Worm (Caenorhabditis elegans): ENCODE results near the gene T21C12.8.

The T21C12.8 gene

DNA sequence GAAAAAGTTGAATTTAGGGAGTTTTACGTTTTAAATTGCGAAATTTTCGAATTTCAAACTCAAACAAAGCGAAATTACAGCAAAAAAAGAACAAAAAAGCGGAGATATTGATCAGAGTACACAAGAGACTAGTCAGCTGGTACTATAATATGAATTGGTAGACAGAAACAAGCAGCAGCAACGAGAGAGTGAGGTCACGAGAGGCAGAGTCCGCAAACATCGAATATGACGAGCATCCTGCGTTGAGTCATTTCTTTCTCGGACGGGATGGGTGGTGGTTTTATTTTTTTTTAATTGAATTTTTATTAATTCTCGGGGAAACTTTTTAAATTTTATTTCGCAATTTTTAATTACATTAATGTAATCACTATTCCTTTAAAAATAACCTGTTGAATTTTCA is 46.9 kb upstream of the T21C12.8 start:
- TF ChIP-seq ceh-91 (GFP tag; IDR thresholded peaks at IDR 0.05): no peak
- TF ChIP-seq die-1 (tag; optimal IDR thresholded peaks at IDR 0.05): no peak
- 0 out of 2 replicates have a peak, but pooled peaks have one; percentile 9 for TF ChIP-seq ceh-100 (GFP tag; IDR thresholded peaks at IDR 0.05)
- no peak for TF ChIP-seq nfya-1 (tag; optimal IDR thresholded peaks at IDR 0.05; ENCODE audit: borderline replicate concordance, insufficient read depth)
- TF ChIP-seq rcor-1 (GFP tag; IDR thresholded peaks at IDR 0.05): peak; percentile 7; the same call in 1 of the 2 replicates
- TF ChIP-seq bed-1 (GFP tag; IDR thresholded peaks at IDR 0.05): no peak
- no peak for TF ChIP-seq Y56A3A.18 (GFP tag; IDR thresholded peaks at IDR 0.05)
- TF ChIP-seq ama-1 (optimal IDR thresholded peaks at IDR 0.05): no peak
- no peak for TF ChIP-seq ama-1 (GFP tag; optimal IDR thresholded peaks at IDR 0.05)
- TF ChIP-seq bed-2 (GFP tag; IDR thresholded peaks at IDR 0.05): no peak
- TF ChIP-seq pha-4 (tag; optimal IDR thresholded peaks at IDR 0.05): peak; percentile 32
- peak; percentile 29 for TF ChIP-seq ztf-18 (tag; optimal IDR thresholded peaks at IDR 0.05)
- peak; percentile 1 for TF ChIP-seq tbp1 (GFP tag; optimal IDR thresholded peaks at IDR 0.05)
- 0 out of 2 replicates have a peak, but pooled peaks have one; percentile 28 for TF ChIP-seq B0336.3 (GFP tag; IDR thresholded peaks at IDR 0.05)
- peak; percentile 49; the same call in 1 of the 2 replicates for TF ChIP-seq hmg-1.2 (GFP tag; IDR thresholded peaks at IDR 0.05)
- no peak for TF ChIP-seq Y79H2A.3 (GFP tag; conservative IDR thresholded peaks at IDR 0.05)
- no peak for TF ChIP-seq aptf-2 (GFP tag; conservative IDR thresholded peaks at IDR 0.05)
- TF ChIP-seq Y53G8AR.9 (GFP tag; conservative IDR thresholded peaks at IDR 0.05): no peak
- no peak for TF ChIP-seq Y95B8A.8 (GFP tag; IDR thresholded peaks at IDR 0.05)
- TF ChIP-seq K12H6.12 (tag; optimal IDR thresholded peaks at IDR 0.05): peak; percentile 29
- no peak for TF ChIP-seq B0019.2 (GFP tag; conservative IDR thresholded peaks at IDR 0.05)
- TF ChIP-seq snpc-4 (GFP tag; optimal IDR thresholded peaks at IDR 0.05): no peak
- peak in 1 of 4 experiments; percentile 2 for TF ChIP-seq snpc-4 (tag; optimal IDR thresholded peaks at IDR 0.05)
- TF ChIP-seq mcd-1 (GFP tag; IDR thresholded peaks at IDR 0.05): peak; percentile 70
- peak; percentile 89 for TF ChIP-seq attf-5 (GFP tag; optimal IDR thresholded peaks at IDR 0.05)
- TF ChIP-seq cebp-1 (GFP tag; IDR thresholded peaks at IDR 0.05): peak; percentile 59; the same call in 1 of the 2 replicates
- TF ChIP-seq cebp-1 (tag; optimal IDR thresholded peaks at IDR 0.05): peak; percentile 92
- peak; percentile 56 for TF ChIP-seq lin-40 (tag; optimal IDR thresholded peaks at IDR 0.05)
- TF ChIP-seq F37B4.10 (GFP tag; IDR thresholded peaks at IDR 0.05): no peak
- peak; percentile 4 for TF ChIP-seq F23B12.7 (tag; optimal IDR thresholded peaks at IDR 0.05; ENCODE audit: insufficient read depth)
- no peak for TF ChIP-seq mel-28 (tag; optimal IDR thresholded peaks at IDR 0.05; ENCODE audit: borderline replicate concordance)
- TF ChIP-seq ztf-6 (GFP tag; IDR thresholded peaks at IDR 0.05): no peak
- no peak for TF ChIP-seq egl-18 (GFP tag; IDR thresholded peaks at IDR 0.05)
- peak; percentile 70 for TF ChIP-seq nhr-80 (tag; optimal IDR thresholded peaks at IDR 0.05)
- peak; percentile 28 for TF ChIP-seq lin-54 (GFP tag; optimal IDR thresholded peaks at IDR 0.05)
- peak; percentile 32; the same call in 1 of the 2 replicates for TF ChIP-seq egl-44 (GFP tag; IDR thresholded peaks at IDR 0.05)
- TF ChIP-seq pbrm-1 (GFP tag; IDR thresholded peaks at IDR 0.05): 0 out of 2 replicates have a peak, but pooled peaks have one; percentile 26

ce11 chrIII:10596387-10596786 is 43.6 kb upstream of the T21C12.8 start, which contains the start of gene Y39A1A.3:
Gene Y39A1A.3 (minus strand): TSS chrIII:10596487.
- TF ChIP-seq madf-10 (tag; optimal IDR thresholded peaks at IDR 0.05): no peak
- no peak for TF ChIP-seq cebp-1 (GFP tag; IDR thresholded peaks at IDR 0.05)
- TF ChIP-seq cebp-1 (tag; optimal IDR thresholded peaks at IDR 0.05): peak; percentile 14
- no peak for TF ChIP-seq F22D6.2 (tag; optimal IDR thresholded peaks at IDR 0.05)

Measured in whole organism, young adult.